Worm (Caenorhabditis elegans) whole organism, L4 larva: ENCODE results near the gene K09E2.3.

ENCODE experiments used
- D1046.2 ChIP-seq: fragments of 200-800 bp; sonication (Bioruptor generic); IDR thresholded peaks from 2 replicates; pipeline ENCODE4 v1.3.6; 2022; ENCODE audit warnings: missing genetic modification characterization, missing compliant biosample characterization
- F26F4.8 ChIP-seq: fragments of 200-800 bp; sonication (Bioruptor generic); conservative IDR thresholded peaks from 2 replicates; pipeline ENCODE4 v1.3.6; 2022; ENCODE audit warnings: missing genetic modification characterization, missing compliant biosample characterization
- F37D6.2 ChIP-seq: sonication (generic microtip); optimal IDR thresholded peaks from 2 replicates; lab custom pipeline; 2016; ENCODE audit warnings: mild to moderate bottlenecking, missing genetic modification characterization, missing compliant biosample characterization
- F44E2.7 ChIP-seq: fragments of 200-800 bp; sonication (Bioruptor generic); IDR thresholded peaks from 2 replicates; pipeline ENCODE4 v2.1.2; 2022; ENCODE audit warnings: missing genetic modification characterization, missing compliant biosample characterization
- R02D3.7 ChIP-seq: fragments of 150-350 bp; sonication (generic microtip); optimal IDR thresholded peaks from 3 replicates; lab custom pipeline; 2014; ENCODE audit warnings: missing biosample characterization, missing genetic modification characterization
- T20F7.1 ChIP-seq: fragments of 200-800 bp; sonication (Bioruptor generic); optimal IDR thresholded peaks from 2 replicates; lab custom pipeline; 2018; ENCODE audit warnings: mild to moderate bottlenecking, missing genetic modification characterization, missing compliant biosample characterization
- Y105C5A.15 ChIP-seq: fragments of 200-800 bp; sonication (Bioruptor generic); IDR thresholded peaks from 2 replicates; pipeline ENCODE4 v1.3.6; 2022; ENCODE audit warnings: missing genetic modification characterization, missing compliant biosample characterization
- Y5F2A.4 ChIP-seq: fragments of 200-800 bp; sonication (Bioruptor generic); optimal IDR thresholded peaks from 2 replicates; lab custom pipeline; 2018; ENCODE audit warnings: mild to moderate bottlenecking, missing genetic modification characterization, missing compliant biosample characterization
- Y75B8A.6 ChIP-seq: fragments of 200-800 bp; sonication (Bioruptor generic); IDR thresholded peaks from 2 replicates; pipeline ENCODE4 v1.3.6; 2022; ENCODE audit warnings: missing genetic modification reagents, missing genetic modification characterization, missing compliant biosample characterization
- ZK337.2 ChIP-seq: fragments of 200-800 bp; sonication (Bioruptor generic); IDR thresholded peaks from 2 replicates; pipeline ENCODE4 v1.3.6; 2022; ENCODE audit warnings: missing genetic modification reagents, missing genetic modification characterization, missing compliant biosample characterization
- aly-2 ChIP-seq: sonication (generic microtip); optimal IDR thresholded peaks from 2 replicates; lab custom pipeline; 2018; ENCODE audit warnings: missing biosample characterization, missing genetic modification characterization
- arid-1 ChIP-seq: fragments of 200-800 bp; sonication (Bioruptor generic); conservative IDR thresholded peaks from 2 replicates; pipeline ENCODE4 v1.3.6; 2022; ENCODE audit warnings: missing genetic modification reagents, missing genetic modification characterization, missing compliant biosample characterization
- attf-4 ChIP-seq: sonication (generic microtip); optimal IDR thresholded peaks from 3 replicates; lab custom pipeline; 2017; ENCODE audit warnings: missing biosample characterization, missing genetic modification characterization
- ceh-20 ChIP-seq: fragments of 200-800 bp; sonication (Bioruptor generic); IDR thresholded peaks from 2 replicates; pipeline ENCODE4 v1.3.6; 2022; ENCODE audit warnings: missing genetic modification reagents, missing genetic modification characterization, missing compliant biosample characterization
- ceh-28 ChIP-seq: fragments of 150-350 bp; optimal IDR thresholded peaks from 2 replicates; lab custom pipeline; 2014; ENCODE audit warnings: missing biosample characterization, missing genetic modification reagents, missing genetic modification characterization
- ctbp-1 ChIP-seq: fragments of 200-800 bp; sonication (Bioruptor generic); IDR thresholded peaks from 2 replicates; pipeline ENCODE4 v1.3.6; 2022; ENCODE audit warnings: missing genetic modification reagents, missing genetic modification characterization, missing compliant biosample characterization
- daf-12 ChIP-seq: fragments of 150-350 bp; optimal IDR thresholded peaks from 2 replicates; lab custom pipeline; 2014; ENCODE audit warnings: missing biosample characterization, missing genetic modification reagents, missing genetic modification characterization
- daf-16 ChIP-seq, 3 experiments: sonication (generic microtip); optimal IDR thresholded peaks; 2 replicates each; lab custom pipeline; 2016 to 2017; ENCODE audit warnings: missing genetic modification characterization in 3 of 3, missing genetic modification reagents in 3 of 3, mild to moderate bottlenecking in 2 of 3, missing compliant biosample characterization in 2 of 3, missing biosample characterization in 1 of 3, moderate library complexity in 1 of 3
- daf-19 ChIP-seq: fragments of 200-800 bp; sonication (Bioruptor generic); conservative IDR thresholded peaks from 2 replicates; pipeline ENCODE4 v1.3.6; 2022; ENCODE audit warnings: missing genetic modification characterization, missing compliant biosample characterization
- dmd-8 ChIP-seq: fragments of 200-800 bp; sonication (Bioruptor generic); IDR thresholded peaks from 2 replicates; pipeline ENCODE4 v1.3.6; 2022; ENCODE audit warnings: missing genetic modification characterization, missing compliant biosample characterization
- dmd-9 ChIP-seq: fragments of 200-800 bp; sonication (Bioruptor generic); IDR thresholded peaks from 2 replicates; pipeline ENCODE4 v1.3.6; 2022; ENCODE audit warnings: missing genetic modification reagents, missing genetic modification characterization, missing compliant biosample characterization
- duxl-1 ChIP-seq: sonication (generic microtip); optimal IDR thresholded peaks from 2 replicates; lab custom pipeline; 2016; ENCODE audit warnings: mild to moderate bottlenecking, missing genetic modification characterization, moderate library complexity, missing compliant biosample characterization; ENCODE audit not compliant: poor library complexity
- egl-27 ChIP-seq: sonication (generic microtip); optimal IDR thresholded peaks from 3 replicates; lab custom pipeline; 2017; ENCODE audit warnings: missing biosample characterization, missing genetic modification reagents, missing genetic modification characterization
- egl-43 ChIP-seq: fragments of 200-800 bp; sonication (Bioruptor generic); IDR thresholded peaks from 2 replicates; pipeline ENCODE4 v1.3.6; 2022; ENCODE audit warnings: missing genetic modification reagents, missing genetic modification characterization, missing compliant biosample characterization
- fkh-10 ChIP-seq: fragments of 150-350 bp; optimal IDR thresholded peaks from 2 replicates; lab custom pipeline; 2014; ENCODE audit warnings: missing biosample characterization, missing genetic modification reagents, missing genetic modification characterization
- hif-1 ChIP-seq, 2 experiments: sonication (generic microtip); optimal IDR thresholded peaks; 2 replicates each; lab custom pipeline; 2016 to 2017; ENCODE audit warnings: missing compliant biosample characterization in 2 of 2, missing genetic modification characterization in 2 of 2, missing genetic modification reagents in 2 of 2, missing genotype in 2 of 2, mild to moderate bottlenecking in 1 of 2
- lin-1 ChIP-seq: fragments of 200-800 bp; sonication (Bioruptor generic); IDR thresholded peaks from 2 replicates; pipeline ENCODE4 v1.3.6; 2022; ENCODE audit warnings: missing genetic modification reagents, missing genetic modification characterization, missing compliant biosample characterization
- lin-29 ChIP-seq: fragments of 200-800 bp; sonication (Bioruptor generic); IDR thresholded peaks from 2 replicates; pipeline ENCODE4 v1.3.6; 2022; ENCODE audit warnings: missing genetic modification reagents, missing genetic modification characterization, missing compliant biosample characterization
- lin-38 ChIP-seq: fragments of 200-800 bp; sonication (Bioruptor generic); IDR thresholded peaks from 2 replicates; pipeline ENCODE4 v1.3.6; 2022; ENCODE audit warnings: missing genetic modification reagents, missing genetic modification characterization, missing compliant biosample characterization
- lin-39 ChIP-seq: fragments of 150-350 bp; optimal IDR thresholded peaks from 2 replicates; lab custom pipeline; 2014; ENCODE audit warnings: missing biosample characterization, missing genetic modification reagents, missing genetic modification characterization
- lsy-2 ChIP-seq, 2 experiments: fragments of 150-350 bp in 1 of 2; sonication (generic microtip) in 1 of 2; optimal IDR thresholded peaks; 2 replicates each; lab custom pipeline; 2014 to 2017; ENCODE audit warnings: missing biosample characterization in 2 of 2, missing genetic modification characterization in 2 of 2
- madf-9 ChIP-seq: fragments of 200-800 bp; sonication (Bioruptor generic); conservative IDR thresholded peaks from 2 replicates; pipeline ENCODE4 v1.3.6; 2022; ENCODE audit warnings: missing genetic modification reagents, missing genetic modification characterization, missing compliant biosample characterization
- mdl-1 ChIP-seq, 2 experiments: fragments of 150-350 bp in 1 of 2; sonication (generic microtip) in 1 of 2; optimal IDR thresholded peaks; 2 replicates each; lab custom pipeline; 2014 to 2017; ENCODE audit warnings: missing biosample characterization in 2 of 2, missing genetic modification characterization in 2 of 2
- mxl-3 ChIP-seq: fragments of 200-800 bp; sonication (Bioruptor generic); optimal IDR thresholded peaks from 2 replicates; lab custom pipeline; 2018; ENCODE audit warnings: mild to moderate bottlenecking, missing genetic modification characterization, missing compliant biosample characterization
- nhr-111 ChIP-seq: fragments of 200-800 bp; sonication (Bioruptor generic); optimal IDR thresholded peaks from 2 replicates; lab custom pipeline; 2018; ENCODE audit warnings: mild to moderate bottlenecking, missing genetic modification characterization, missing compliant biosample characterization
- nhr-77 ChIP-seq: fragments of 150-350 bp; optimal IDR thresholded peaks from 2 replicates; lab custom pipeline; 2014; ENCODE audit warnings: missing biosample characterization, missing genetic modification characterization
- pha-4 ChIP-seq, 2 experiments: fragments of 150-350 bp in 1 of 2; fragments of 200-800 bp in 1 of 2; sonication (Bioruptor generic) in 1 of 2; IDR thresholded peaks in 1 of 2; optimal IDR thresholded peaks in 1 of 2; 2 replicates each; pipeline versions ENCODE4 v1.3.6 to Lab custom; 2014 to 2022; ENCODE audit warnings: missing genetic modification characterization in 2 of 2, missing genetic modification reagents in 2 of 2, missing biosample characterization in 1 of 2, missing compliant biosample characterization in 1 of 2
- php-3 ChIP-seq: fragments of 200-800 bp; sonication (Bioruptor generic); IDR thresholded peaks from 2 replicates; pipeline ENCODE4 v1.3.6; 2022; ENCODE audit warnings: missing genetic modification reagents, missing genetic modification characterization, missing compliant biosample characterization
- pqm-1 ChIP-seq: sonication (generic microtip); optimal IDR thresholded peaks from 2 replicates; lab custom pipeline; 2017; ENCODE audit warnings: missing biosample characterization, missing genetic modification characterization
- saeg-2 ChIP-seq: fragments of 200-800 bp; sonication (Bioruptor generic); IDR thresholded peaks from 2 replicates; pipeline ENCODE4 v1.3.6; 2022; ENCODE audit warnings: missing genetic modification reagents, missing genetic modification characterization, missing compliant biosample characterization
- sdz-12 ChIP-seq: fragments of 200-800 bp; sonication (Bioruptor generic); optimal IDR thresholded peaks from 2 replicates; lab custom pipeline; 2018; ENCODE audit warnings: mild to moderate bottlenecking, missing genetic modification characterization, missing compliant biosample characterization
- spr-1 ChIP-seq: sonication (generic microtip); optimal IDR thresholded peaks from 2 replicates; lab custom pipeline; 2016; ENCODE audit warnings: mild to moderate bottlenecking, missing genetic modification characterization, missing compliant biosample characterization
- tag-97 ChIP-seq: fragments of 200-800 bp; sonication (Bioruptor generic); IDR thresholded peaks from 2 replicates; pipeline ENCODE4 v1.3.6; 2022; ENCODE audit warnings: missing genetic modification characterization, missing compliant biosample characterization
- unc-130 ChIP-seq: sonication (generic microtip); optimal IDR thresholded peaks from 2 replicates; lab custom pipeline; 2016; ENCODE audit warnings: missing genetic modification reagents, missing genetic modification characterization, missing compliant biosample characterization
- unc-39 ChIP-seq: sonication (generic microtip); optimal IDR thresholded peaks from 2 replicates; lab custom pipeline; 2017; ENCODE audit warnings: missing biosample characterization, missing genetic modification characterization
- unc-62 ChIP-seq, 3 experiments: fragments of 150-350 bp in 1 of 3; sonication (generic microtip); optimal IDR thresholded peaks in 2 of 3; peaks in 1 of 3; 1 replicate in 1 of 3; 2 replicates in 2 of 3; lab custom pipeline; 2014 to 2017; ENCODE audit warnings: missing biosample characterization in 3 of 3, missing genetic modification characterization in 3 of 3, missing genetic modification reagents in 3 of 3, missing genotype in 1 of 3
- zfp-2 ChIP-seq: sonication (generic microtip); optimal IDR thresholded peaks from 2 replicates; lab custom pipeline; 2016; ENCODE audit warnings: mild to moderate bottlenecking, missing genetic modification characterization, missing compliant biosample characterization
- zfp-3 ChIP-seq: fragments of 200-800 bp; sonication (Bioruptor generic); conservative IDR thresholded peaks from 2 replicates; pipeline ENCODE4 v1.3.6; 2022; ENCODE audit warnings: missing genetic modification reagents, missing genetic modification characterization, missing compliant biosample characterization

K09E2.3 gene

DNA sequence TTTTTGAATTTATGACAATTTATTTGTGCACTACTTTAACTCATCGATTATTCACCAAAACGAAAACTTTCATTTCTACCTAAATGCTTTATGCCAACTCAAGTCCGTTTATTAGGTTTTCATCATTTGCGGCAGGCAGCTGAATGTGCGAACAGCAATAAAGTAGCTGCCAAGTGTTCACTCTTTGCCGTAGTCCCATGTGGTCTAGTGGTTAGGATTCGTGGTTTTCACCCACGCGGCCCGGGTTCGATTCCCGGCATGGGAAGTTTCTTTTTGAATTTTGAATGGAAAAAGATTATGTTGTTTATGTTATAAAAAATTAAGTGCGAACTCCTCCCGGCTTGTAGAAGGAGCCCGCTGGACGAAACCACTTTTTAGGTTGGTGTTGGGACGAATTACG is 26.6 kb upstream of the K09E2.3 start (continued):
- no peak for TF ChIP-seq egl-27 (tag; lab: Kevin White, UChicago)
- TF ChIP-seq lin-39 (tag; lab: Kevin White, UChicago): no peak
- peak; percentile 90 for TF ChIP-seq Y105C5A.15 (GFP tag; lab: Robert Waterston, UW)
- peak; percentile 71; the same call in 1 of the 2 replicates for TF ChIP-seq ZK337.2 (GFP tag; lab: Robert Waterston, UW)
- peak; percentile 27 for TF ChIP-seq F37D6.2 (tag; lab: Kevin White, UChicago)
- TF ChIP-seq Y5F2A.4 (GFP tag; lab: Kevin White, UChicago): no peak
- TF ChIP-seq fkh-10 (GFP tag; lab: Kevin White, UChicago): no peak
- peak; percentile 51 for TF ChIP-seq duxl-1 (tag; lab: Kevin White, UChicago)
- no peak for TF ChIP-seq mxl-3 (GFP tag; lab: Kevin White, UChicago)
- no peak for TF ChIP-seq attf-4 (tag; lab: Kevin White, UChicago)
- TF ChIP-seq R02D3.7 (tag; lab: Kevin White, UChicago): no peak
- no peak for TF ChIP-seq unc-39 (tag; lab: Kevin White, UChicago)
- no peak for TF ChIP-seq pqm-1 (tag; lab: Kevin White, UChicago)
- peak; percentile 62; the same call in 1 of the 2 replicates for TF ChIP-seq ceh-20 (GFP tag; lab: Robert Waterston, UW)
- peak; percentile 37; the same call in 1 of the 2 replicates for TF ChIP-seq dmd-9 (GFP tag; lab: Robert Waterston, UW)
- 0 out of 2 replicates have a peak, but pooled peaks have one; percentile 60 for TF ChIP-seq F26F4.8 (GFP tag; lab: Robert Waterston, UW)
- TF ChIP-seq zfp-2: no peak
- TF ChIP-seq tag-97 (GFP tag; lab: Robert Waterston, UW): no peak
- no peak for TF ChIP-seq sdz-12
- TF ChIP-seq T20F7.1: peak; percentile 9
- TF ChIP-seq F44E2.7 (GFP tag; lab: Robert Waterston, UW): peak; percentile 90
- peak; percentile 88 for TF ChIP-seq pha-4 (GFP tag; IDR thresholded peaks at IDR 0.05; lab: Robert Waterston, UW)
- no peak for TF ChIP-seq pha-4 (tag; optimal IDR thresholded peaks at IDR 0.05; lab: Kevin White, UChicago)
- TF ChIP-seq zfp-3 (GFP tag; lab: Robert Waterston, UW): peak; percentile 41; the same call in 1 of the 2 replicates
- peak; percentile 56; the same call in 1 of the 2 replicates for TF ChIP-seq php-3 (GFP tag; lab: Robert Waterston, UW)
- TF ChIP-seq saeg-2: peak; percentile 57; the same call in 1 of the 2 replicates
- TF ChIP-seq unc-62 (GFP tag; optimal IDR thresholded peaks at IDR 0.05 in 1 of 2; lab: Kevin White, UChicago): peak in 1 of 2 experiments; percentile 97
- TF ChIP-seq unc-62 (tag; optimal IDR thresholded peaks at IDR 0.05; lab: Kevin White, UChicago): no peak
- TF ChIP-seq ceh-28 (tag; lab: Kevin White, UChicago): no peak
- TF ChIP-seq lin-29 (GFP tag; lab: Robert Waterston, UW): 0 out of 2 replicates have a peak, but pooled peaks have one; percentile 24
- peak; percentile 96 for TF ChIP-seq egl-43 (GFP tag; lab: Robert Waterston, UW)
- no peak for TF ChIP-seq aly-2 (tag; lab: Kevin White, UChicago)
- peak; percentile 77 for TF ChIP-seq madf-9
- peak; percentile 56; the same call in 1 of the 2 replicates for TF ChIP-seq lin-1 (GFP tag; lab: Robert Waterston, UW)
- peak; percentile 38 for TF ChIP-seq unc-130 (GFP tag; lab: Kevin White, UChicago)
- peak; percentile 78 for TF ChIP-seq D1046.2
- peak; percentile 87 for TF ChIP-seq ctbp-1 (GFP tag; lab: Robert Waterston, UW)
- peak in 1 of 2 experiments; percentile 24 for TF ChIP-seq mdl-1 (tag; optimal IDR thresholded peaks at IDR 0.05; lab: Kevin White, UChicago)
- TF ChIP-seq spr-1 (tag; lab: Kevin White, UChicago): peak; percentile 65
- TF ChIP-seq arid-1 (GFP tag; lab: Robert Waterston, UW): peak; percentile 89
- peak in 1 of 2 experiments; percentile 61 for TF ChIP-seq lsy-2 (tag; optimal IDR thresholded peaks at IDR 0.05; lab: Kevin White, UChicago)
- TF ChIP-seq dmd-8 (GFP tag; lab: Robert Waterston, UW): peak; percentile 92
- peak in 1 of 2 experiments; percentile 30 for TF ChIP-seq hif-1 (tag; optimal IDR thresholded peaks at IDR 0.05; lab: Kevin White, UChicago)
- peak; percentile 59; the same call in 1 of the 2 replicates for TF ChIP-seq Y75B8A.6 (GFP tag; lab: Robert Waterston, UW)
- TF ChIP-seq nhr-111 (GFP tag; lab: Kevin White, UChicago): no peak
- no peak for TF ChIP-seq nhr-77 (tag; lab: Kevin White, UChicago)
- TF ChIP-seq lin-38 (GFP tag; lab: Robert Waterston, UW): peak; percentile 78
- TF ChIP-seq daf-19 (GFP tag; lab: Robert Waterston, UW): peak; percentile 81
- TF ChIP-seq daf-16 (GFP tag; optimal IDR thresholded peaks at IDR 0.05; lab: Kevin White, UChicago): peak; percentile 33 to 87
- peak; percentile 76 for TF ChIP-seq daf-16 (tag; optimal IDR thresholded peaks at IDR 0.05; lab: Kevin White, UChicago)
- TF ChIP-seq daf-12 (tag; lab: Kevin White, UChicago): no peak
